Worm (Caenorhabditis elegans): Measurements from ENCODE around the gene rabx-5.

Gene rabx-5

ce11 chrIII:10565926-10566325 is 39.2 kb upstream of the rabx-5 start, which contains the start of gene acdh-11 (continued):
- TF ChIP-seq nhr-77 (tag; optimal IDR thresholded peaks at IDR 0.05) (no peak), nhr-67 (tag; optimal IDR thresholded peaks at IDR 0.05) (no peak), egl-5 (tag; optimal IDR thresholded peaks at IDR 0.05) (no peak), mml-1 (tag; optimal IDR thresholded peaks at IDR 0.05) (no peak), nhr-237 (tag; optimal IDR thresholded peaks at IDR 0.05) (no peak), elt-3 (tag; optimal IDR thresholded peaks at IDR 0.05) (no peak), hmg-11 (tag; optimal IDR thresholded peaks at IDR 0.05) (peak; percentile 8), ceh-82 (tag; optimal IDR thresholded peaks at IDR 0.05) (no peak), daf-12 (tag; optimal IDR thresholded peaks at IDR 0.05) (no peak), unc-62 (GFP tag; optimal IDR thresholded peaks at IDR 0.05) (no peak), elt-1 (tag; optimal IDR thresholded peaks at IDR 0.05) (no peak), mdl-1 (tag; optimal IDR thresholded peaks at IDR 0.05) (no peak), nhr-23 (tag; optimal IDR thresholded peaks at IDR 0.05) (no peak), sea-2 (GFP tag; optimal IDR thresholded peaks at IDR 0.05) (no peak), nhr-28 (tag; optimal IDR thresholded peaks at IDR 0.05) (no peak), fos-1 (tag; optimal IDR thresholded peaks at IDR 0.05) (no peak)

ce11 chrIII:10569246-10569645 is 35.9 kb upstream of the rabx-5 start:
- peak; percentile 71 for TF ChIP-seq nfya-1 (tag; optimal IDR thresholded peaks at IDR 0.05; ENCODE audit: insufficient read depth)
- no peak for TF ChIP-seq jun-1 (tag; optimal IDR thresholded peaks at IDR 0.05)

- TF ChIP-seq skn-1 (tag; optimal IDR thresholded peaks at IDR 0.05) (no peak), ztf-4 (tag; optimal IDR thresholded peaks at IDR 0.05) (no peak), hmg-11 (tag; optimal IDR thresholded peaks at IDR 0.05) (no peak), R02D3.7 (tag; optimal IDR thresholded peaks at IDR 0.05) (no peak), nhr-77 (tag; optimal IDR thresholded peaks at IDR 0.05) (no peak), nhr-43 (tag; optimal IDR thresholded peaks at IDR 0.05; ENCODE audit: poor library complexity, severe bottlenecking) (no peak), ztf-11 (tag; optimal IDR thresholded peaks at IDR 0.05) (no peak), ceh-28 (tag; optimal IDR thresholded peaks at IDR 0.05) (no peak), egl-5 (tag; optimal IDR thresholded peaks at IDR 0.05) (no peak)
Measured at ce11 chrIII:10575320-10575719, 29.8 kb upstream of the rabx-5 start, which contains the start of gene Y45F3A.4. TSS of gene Y45F3A.4 (minus strand) at chrIII:10575420.

- no peak for TF ChIP-seq mml-1 (tag; optimal IDR thresholded peaks at IDR 0.05)
- no peak for TF ChIP-seq unc-39 (tag; optimal IDR thresholded peaks at IDR 0.05)
- no peak for TF ChIP-seq ama-1 (optimal IDR thresholded peaks at IDR 0.05)
- peak; percentile 49 for TF ChIP-seq nhr-25 (tag; optimal IDR thresholded peaks at IDR 0.05)
Measured at ce11 chrIII:10577782-10578181, 27.4 kb upstream of the rabx-5 start.

- no peak for TF ChIP-seq ztf-4 (tag; optimal IDR thresholded peaks at IDR 0.05)
- TF ChIP-seq nhr-67 (tag; optimal IDR thresholded peaks at IDR 0.05) = no peak
Measured at ce11 chrIII:10578873-10579272, 26.3 kb upstream of the rabx-5 start.

ce11 chrIII:10580206-10580605 is 24.9 kb upstream of the rabx-5 start:
- TF ChIP-seq eor-1 (tag; optimal IDR thresholded peaks at IDR 0.05) = no peak
- no peak for TF ChIP-seq ama-1 (optimal IDR thresholded peaks at IDR 0.05)
- peak; percentile 24 for TF ChIP-seq snpc-4 (tag; optimal IDR thresholded peaks at IDR 0.05)
- TF ChIP-seq hmg-11 (tag; optimal IDR thresholded peaks at IDR 0.05) = no peak

- TF ChIP-seq fkh-10 (GFP tag; optimal IDR thresholded peaks at IDR 0.05) (no peak), elt-3 (tag; optimal IDR thresholded peaks at IDR 0.05) (no peak), nhr-76 (tag; optimal IDR thresholded peaks at IDR 0.05) (no peak), nfya-1 (tag; optimal IDR thresholded peaks at IDR 0.05; ENCODE audit: insufficient read depth) (no peak), skn-1 (tag; optimal IDR thresholded peaks at IDR 0.05) (no peak), ama-1 (optimal IDR thresholded peaks at IDR 0.05) (no peak), tbx-2 (tag; optimal IDR thresholded peaks at IDR 0.05) (no peak), ceh-16 (tag; optimal IDR thresholded peaks at IDR 0.05) (no peak), egl-27 (tag; optimal IDR thresholded peaks at IDR 0.05) (no peak)
Measured at ce11 chrIII:10583483-10583882, 21.7 kb upstream of the rabx-5 start.

Measured in whole organism, L3 larva.